Fruit fly (Drosophila melanogaster) Kc167 (cell line): ENCODE data around the gene Vajk1.

Experiments
- Myc ChIP-seq: fragments of >200 bp; optimal IDR thresholded peaks from 2 replicates; lab custom pipeline; 2017; ENCODE audit warnings: missing external identifiers
- Sin3A ChIP-seq: fragments of >200 bp; optimal IDR thresholded peaks from 2 replicates; lab custom pipeline; 2018; ENCODE audit warnings: missing external identifiers
- h ChIP-seq: fragments of >200 bp; optimal IDR thresholded peaks from 3 replicates; lab custom pipeline; 2018; ENCODE audit warnings: missing external identifiers
- insv ChIP-seq: fragments of >200 bp; optimal IDR thresholded peaks from 3 replicates; lab custom pipeline; 2018; ENCODE audit warnings: missing external identifiers
- psq ChIP-seq: fragments of >200 bp; optimal IDR thresholded peaks from 2 replicates; lab custom pipeline; 2017; ENCODE audit warnings: missing external identifiers
- ttk ChIP-seq: sonication (Bioruptor generic); optimal IDR thresholded peaks from 2 replicates; lab custom pipeline; 2017; ENCODE audit warnings: missing external identifiers

Vajk1 gene

DNA sequence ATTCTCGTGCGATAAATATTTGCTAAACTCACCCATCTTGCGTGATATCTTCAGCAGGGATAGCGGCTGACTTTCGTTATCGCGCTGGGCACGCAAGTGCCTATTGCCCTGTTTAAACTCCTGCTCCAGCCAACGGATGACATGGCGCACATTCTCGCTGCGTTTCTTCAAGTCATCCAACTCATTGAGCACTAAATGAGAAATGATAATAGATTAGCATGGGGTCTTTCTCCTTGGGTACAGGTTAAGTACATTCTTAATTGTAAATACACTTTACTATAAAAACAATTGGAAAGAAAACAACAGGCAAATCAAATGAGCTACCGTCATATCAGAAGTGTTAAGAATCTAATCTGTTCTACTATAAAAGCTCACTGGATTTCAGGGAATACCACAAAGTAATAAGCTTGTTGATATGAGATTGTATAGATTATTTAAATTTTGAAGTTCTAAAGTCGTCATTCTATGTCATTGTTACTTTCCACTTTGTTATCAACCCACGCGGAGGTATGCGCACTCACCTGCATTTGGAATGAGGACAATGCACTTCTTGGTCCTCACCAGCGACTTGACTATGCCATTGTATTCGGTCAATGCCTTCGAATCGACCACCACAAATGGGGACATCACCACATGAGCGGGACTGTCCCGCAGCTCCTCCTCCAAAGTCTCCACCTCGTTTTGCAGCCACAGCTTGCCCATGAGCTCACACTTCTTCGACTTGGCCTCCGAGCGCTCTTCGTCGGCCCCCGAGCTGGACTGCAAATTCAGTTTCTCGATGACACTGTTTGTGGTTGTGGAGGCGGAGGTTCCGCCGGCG, 23.0 kb downstream of the Vajk1 start:
- no peak for TF ChIP-seq Sin3A (lab: Kevin White, UChicago)
- no peak for TF ChIP-seq insv (lab: Kevin White, UChicago)
- no peak for TF ChIP-seq h (lab: Kevin White, UChicago)

DNA sequence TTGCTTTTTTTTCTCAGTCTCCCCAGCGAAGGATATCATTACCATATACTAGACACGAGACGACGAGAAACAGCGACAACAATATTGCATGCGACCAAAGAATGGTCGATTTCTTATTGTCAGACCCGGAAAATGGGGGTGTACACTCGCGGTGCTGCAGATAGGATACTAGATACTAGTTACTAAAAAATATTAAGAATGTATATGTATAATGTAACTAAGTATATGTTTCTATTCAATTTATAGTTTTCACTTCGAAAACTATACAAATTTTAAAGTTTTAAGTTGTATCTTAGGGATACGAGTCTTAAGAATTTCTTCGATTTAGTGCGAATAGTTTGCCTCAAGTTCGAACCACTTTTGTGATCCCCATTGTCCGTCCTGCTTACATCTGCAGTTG, 29.9 kb downstream of the Vajk1 start:
- no peak for TF ChIP-seq Myc (lab: Kevin White, UChicago)
- TF ChIP-seq insv (lab: Kevin White, UChicago), result no peak
- TF ChIP-seq psq (lab: Kevin White, UChicago), result no peak

DNA sequence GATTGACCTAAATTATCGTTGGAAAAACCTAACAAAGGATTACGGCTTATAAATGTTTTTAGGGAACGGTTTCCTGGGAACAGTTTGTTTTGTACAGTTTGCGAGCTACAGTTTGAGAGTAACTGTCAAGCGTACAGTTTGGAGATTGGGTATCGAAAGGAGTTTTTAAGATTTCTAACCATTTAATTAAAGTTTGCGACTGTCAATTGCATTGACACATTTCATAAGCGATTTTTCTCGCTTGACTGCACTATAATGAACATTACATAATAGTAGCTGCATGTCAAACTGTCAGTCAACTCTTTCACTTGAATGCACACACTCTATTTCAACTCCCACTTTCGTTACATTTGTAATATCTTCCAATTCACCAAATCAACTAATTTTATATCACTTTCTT, 30.5 kb downstream of the Vajk1 start:
- TF ChIP-seq ttk (lab: Kevin White, UChicago), result no peak
- no peak for TF ChIP-seq h (lab: Kevin White, UChicago)
- no peak for TF ChIP-seq insv (lab: Kevin White, UChicago)
- no peak for TF ChIP-seq psq (lab: Kevin White, UChicago)
- TF ChIP-seq Sin3A (lab: Kevin White, UChicago), result no peak
- TF ChIP-seq Myc (lab: Kevin White, UChicago), result no peak

DNA sequence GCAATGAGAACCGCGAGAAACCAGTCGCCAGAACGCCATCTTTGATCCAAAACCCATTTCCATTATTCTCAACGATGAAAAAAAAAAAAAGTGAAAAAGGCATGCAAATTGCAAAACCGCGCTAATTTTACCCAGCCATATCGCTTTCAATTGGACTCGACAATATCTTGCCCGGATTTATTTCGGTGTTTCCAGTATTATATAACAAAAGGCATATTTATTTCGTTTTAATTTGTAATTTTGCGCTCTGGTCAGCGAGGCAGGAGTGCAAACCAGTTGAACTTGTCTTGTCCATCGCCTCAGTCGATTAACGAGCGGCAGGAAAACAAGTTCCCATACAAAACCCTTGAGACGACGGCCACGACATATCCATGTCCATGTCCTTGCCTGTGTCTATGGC, 33.4 kb downstream of the Vajk1 start:
- TF ChIP-seq Myc (lab: Kevin White, UChicago), result no peak
- TF ChIP-seq insv (lab: Kevin White, UChicago), result no peak
- no peak for TF ChIP-seq h (lab: Kevin White, UChicago)
- TF ChIP-seq ttk (lab: Kevin White, UChicago), result no peak
- TF ChIP-seq psq (lab: Kevin White, UChicago), result no peak
- TF ChIP-seq Sin3A (lab: Kevin White, UChicago), result no peak

DNA sequence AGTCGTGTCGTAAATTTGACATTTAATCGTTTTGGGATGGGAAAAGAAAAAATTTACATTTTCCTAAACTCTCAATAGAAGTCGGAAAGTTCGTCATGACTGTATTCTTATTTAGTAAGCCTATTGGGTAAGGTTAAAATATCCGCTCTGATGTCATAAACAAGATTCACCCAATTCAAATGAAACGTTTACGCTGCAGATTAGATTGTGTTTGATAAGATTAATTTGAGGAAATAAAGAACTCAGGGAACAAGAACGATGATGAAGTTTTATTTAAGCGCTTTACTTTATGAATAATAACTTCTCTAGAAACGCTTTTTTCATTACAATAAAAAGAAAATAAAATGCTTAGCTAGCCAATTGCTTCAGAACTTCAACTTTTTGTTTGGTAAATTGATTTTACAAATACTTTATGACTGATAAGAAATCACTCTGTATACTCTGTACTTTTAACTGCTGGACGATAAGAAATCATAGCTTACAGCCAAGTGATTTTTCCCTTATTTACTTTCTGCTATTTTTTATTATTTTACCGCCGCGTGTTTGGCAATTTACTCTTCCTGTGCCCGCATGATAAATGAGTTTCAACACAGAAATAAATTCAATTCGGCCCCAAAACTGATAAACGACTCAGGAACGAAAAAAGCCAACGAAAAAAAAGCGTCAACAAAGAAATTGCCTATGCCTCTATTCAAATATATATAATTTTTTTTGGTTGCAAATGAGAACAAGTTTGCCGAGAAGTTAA, 36.9 kb downstream of the Vajk1 start:
- no peak for TF ChIP-seq ttk (lab: Kevin White, UChicago)
- no peak for TF ChIP-seq Myc (lab: Kevin White, UChicago)
- TF ChIP-seq Sin3A (lab: Kevin White, UChicago), result no peak
- no peak for TF ChIP-seq h (lab: Kevin White, UChicago)
- no peak for TF ChIP-seq insv (lab: Kevin White, UChicago)
- TF ChIP-seq psq (lab: Kevin White, UChicago), result no peak

DNA sequence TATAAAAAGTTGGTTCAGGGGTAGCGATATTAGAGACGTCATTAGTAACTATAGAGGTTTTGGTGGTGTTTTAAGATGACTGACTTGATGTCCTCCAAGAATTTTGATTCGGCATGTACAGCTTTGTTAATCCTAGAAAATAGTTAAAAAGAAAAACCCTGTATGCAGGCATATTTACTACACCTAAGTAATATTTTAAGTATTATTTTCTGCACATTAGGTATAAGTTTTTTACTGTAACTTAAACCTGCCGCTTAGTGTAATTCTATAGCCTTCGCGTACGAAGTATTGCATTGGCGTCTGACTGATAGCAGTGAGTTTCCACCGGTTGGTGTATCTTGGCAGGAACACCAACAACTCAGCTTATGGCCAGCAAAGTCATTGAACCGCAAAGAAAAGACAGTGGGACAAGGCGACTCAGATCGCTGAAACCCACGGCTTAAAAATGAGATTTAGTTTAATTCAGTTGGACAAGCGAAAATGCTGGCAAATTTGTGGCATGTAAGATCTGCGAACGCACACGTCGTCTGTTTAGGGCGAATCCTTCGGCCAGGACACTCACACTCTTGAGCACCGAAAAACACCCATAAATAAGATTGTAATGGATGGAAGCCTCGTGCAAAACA, 38.6 kb downstream of the Vajk1 start:
- TF ChIP-seq ttk (lab: Kevin White, UChicago), result no peak
- TF ChIP-seq psq (lab: Kevin White, UChicago), result no peak
- no peak for TF ChIP-seq Sin3A (lab: Kevin White, UChicago)
- no peak for TF ChIP-seq Myc (lab: Kevin White, UChicago)
- TF ChIP-seq insv (lab: Kevin White, UChicago), result no peak
- no peak for TF ChIP-seq h (lab: Kevin White, UChicago)

DNA sequence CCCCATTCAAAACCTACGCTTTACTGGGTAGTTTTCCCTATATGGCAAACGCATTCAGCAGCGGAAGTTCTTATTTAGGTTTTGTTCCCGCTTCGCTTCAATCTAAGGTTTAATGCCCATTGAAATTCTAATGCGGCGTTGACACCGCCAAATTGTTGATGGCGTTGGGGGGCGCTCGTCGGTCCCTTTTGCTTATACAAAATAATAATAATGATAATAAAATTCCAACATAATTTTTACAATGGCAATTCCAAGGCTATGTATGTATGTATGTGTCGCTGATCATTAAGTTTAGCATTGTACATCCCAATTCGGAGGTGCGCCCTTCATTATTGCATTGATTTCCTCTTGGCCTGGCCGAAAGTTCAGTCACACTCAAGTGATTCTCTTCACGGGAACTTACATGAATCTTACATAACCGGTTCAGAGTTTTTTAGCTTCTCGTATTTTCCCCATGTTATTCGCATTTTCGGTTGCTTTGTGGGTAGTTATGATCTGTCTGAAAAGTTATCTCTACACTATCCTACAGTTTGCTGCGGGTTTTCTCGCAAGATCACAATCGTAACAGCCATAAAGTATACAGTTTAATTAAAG, 39.2 kb downstream of the Vajk1 start:
- TF ChIP-seq ttk (lab: Kevin White, UChicago) (no peak), Sin3A (lab: Kevin White, UChicago) (no peak), insv (lab: Kevin White, UChicago) (no peak), Myc (lab: Kevin White, UChicago) (no peak), h (lab: Kevin White, UChicago) (no peak), psq (lab: Kevin White, UChicago) (no peak)

DNA sequence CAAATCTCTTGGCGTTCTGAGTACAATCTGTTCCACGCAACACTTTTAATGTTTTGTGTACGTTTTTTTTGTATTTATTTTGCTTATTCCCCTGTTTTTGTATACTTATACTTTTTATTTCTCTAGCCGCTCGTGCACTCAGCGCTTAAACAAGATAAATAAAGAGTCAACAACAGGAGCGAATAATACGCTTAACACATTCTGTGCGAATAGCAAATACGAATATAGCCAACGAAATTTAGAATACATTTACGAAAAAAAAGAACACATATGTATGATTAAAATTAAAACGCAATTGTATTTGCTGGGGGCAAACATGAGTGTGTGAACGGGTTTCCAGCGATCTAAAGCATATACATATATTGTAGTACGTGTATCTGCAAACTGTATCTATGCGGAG, 41.4 kb downstream of the Vajk1 start:
- TF ChIP-seq ttk (lab: Kevin White, UChicago) (no peak), Sin3A (lab: Kevin White, UChicago) (no peak), psq (lab: Kevin White, UChicago) (no peak), insv (lab: Kevin White, UChicago) (no peak), h (lab: Kevin White, UChicago) (no peak), Myc (lab: Kevin White, UChicago) (no peak)

DNA sequence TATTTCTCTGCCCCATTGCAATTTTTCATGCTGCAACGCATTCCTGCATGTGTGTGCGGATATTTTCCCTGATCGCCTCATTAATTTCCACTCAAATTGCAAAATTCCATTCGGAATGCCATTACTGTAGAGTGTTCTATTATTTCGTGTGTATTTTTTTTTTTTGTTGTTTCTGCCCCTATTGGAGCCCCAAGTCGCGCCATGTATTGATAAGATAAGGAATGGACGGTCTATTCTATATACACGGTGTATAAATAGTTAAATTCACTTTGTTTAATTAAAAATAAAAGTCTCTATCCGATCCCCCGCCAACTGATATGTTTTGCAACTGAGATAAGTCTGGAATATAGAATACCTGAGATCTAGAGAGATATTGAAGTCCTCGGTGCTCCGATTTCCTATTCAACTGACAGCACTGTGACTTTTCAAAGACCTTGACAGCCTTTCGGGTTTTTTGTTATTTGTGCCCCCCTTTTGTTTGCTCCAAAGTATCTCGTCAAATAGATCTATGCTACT, 41.9 kb downstream of the Vajk1 start:
- no peak for TF ChIP-seq Myc (lab: Kevin White, UChicago)
- TF ChIP-seq h (lab: Kevin White, UChicago), result no peak
- no peak for TF ChIP-seq insv (lab: Kevin White, UChicago)
- TF ChIP-seq ttk (lab: Kevin White, UChicago), result no peak
- TF ChIP-seq psq (lab: Kevin White, UChicago), result no peak

DNA sequence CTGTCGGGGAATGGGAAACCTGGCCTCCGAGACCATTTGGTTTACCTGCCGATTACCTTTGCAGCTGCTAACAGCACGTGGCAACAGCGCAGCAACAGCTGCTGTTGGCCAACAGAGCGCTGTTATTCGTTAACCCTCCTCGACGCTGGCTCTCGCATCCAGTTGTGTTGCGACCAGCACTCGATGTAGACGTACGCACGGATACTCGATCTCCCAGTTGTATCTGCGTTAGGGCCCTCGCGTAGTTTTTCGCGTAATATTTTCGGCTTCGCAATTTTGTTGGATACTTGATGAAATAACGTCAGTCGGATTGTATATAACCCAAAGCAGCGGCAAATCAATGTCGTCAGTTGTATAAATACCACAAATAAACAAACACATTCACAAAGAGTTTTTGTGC, 44.6 kb downstream of the Vajk1 start:
- TF ChIP-seq psq (lab: Kevin White, UChicago), result no peak
- TF ChIP-seq Sin3A (lab: Kevin White, UChicago), result no peak
- TF ChIP-seq Myc (lab: Kevin White, UChicago), result no peak
- TF ChIP-seq h (lab: Kevin White, UChicago), result no peak
- TF ChIP-seq insv (lab: Kevin White, UChicago), result no peak
- TF ChIP-seq ttk (lab: Kevin White, UChicago), result no peak
